Fruit fly (Drosophila melanogaster) whole organism, wandering third instar larva: Measurements from ENCODE around the gene BCL7-like.

Experiments used
- Abd-B ChIP-seq: fragments of >200 bp; optimal IDR thresholded peaks from 2 replicates; lab custom pipeline; 2017; ENCODE audit warnings: missing biosample characterization, missing genetic modification characterization
- CG32264 ChIP-seq: fragments of 200-800 bp; sonication (Bioruptor generic); optimal IDR thresholded peaks from 2 replicates; lab custom pipeline; 2016; ENCODE audit warnings: missing biosample characterization, missing genetic modification characterization
- CG9705 ChIP-seq: fragments of 200-800 bp; sonication (Bioruptor generic); optimal IDR thresholded peaks from 2 replicates; lab custom pipeline; 2018; ENCODE audit warnings: missing biosample characterization, mild to moderate bottlenecking, missing genetic modification characterization
- CrebA ChIP-seq: fragments of 200-800 bp; sonication (Bioruptor generic); optimal IDR thresholded peaks from 2 replicates; lab custom pipeline; 2016; ENCODE audit warnings: missing biosample characterization, mild to moderate bottlenecking, missing genetic modification characterization, borderline replicate concordance
- Dfd ChIP-seq: fragments of >200 bp; optimal IDR thresholded peaks from 2 replicates; lab custom pipeline; 2017; ENCODE audit warnings: missing biosample characterization, missing genetic modification characterization
- Dif ChIP-seq: fragments of 200-275, 200-300 bp; sonication (Bioruptor generic); optimal IDR thresholded peaks from 2 replicates; lab custom pipeline; 2018; ENCODE audit warnings: missing biosample characterization, missing genetic modification characterization; ENCODE audit not compliant: partially characterized antibody
- GATAd ChIP-seq: sonication (Bioruptor generic); optimal IDR thresholded peaks from 2 replicates; lab custom pipeline; 2016; ENCODE audit warnings: missing biosample characterization, missing genetic modification characterization
- Hnf4 ChIP-seq: fragments of 200-800 bp; sonication (Bioruptor generic); optimal IDR thresholded peaks from 2 replicates; lab custom pipeline; 2016; ENCODE audit warnings: missing biosample characterization, mild to moderate bottlenecking, missing genetic modification characterization
- Hr78 ChIP-seq: fragments of >200 bp; optimal IDR thresholded peaks from 2 replicates; lab custom pipeline; 2017; ENCODE audit warnings: missing biosample characterization, missing genetic modification characterization
- Hr83 ChIP-seq: fragments of 200-300 bp; sonication (Bioruptor generic); optimal IDR thresholded peaks from 2 replicates; lab custom pipeline; 2016; ENCODE audit warnings: missing biosample characterization, mild to moderate bottlenecking, missing genetic modification characterization, moderate library complexity; ENCODE audit not compliant: poor library complexity, severe bottlenecking
- Jra ChIP-seq: sonication (Bioruptor generic); optimal IDR thresholded peaks from 2 replicates; lab custom pipeline; 2016; ENCODE audit warnings: missing biosample characterization, missing genetic modification characterization
- Mio ChIP-seq: sonication (Bioruptor generic); optimal IDR thresholded peaks from 2 replicates; lab custom pipeline; 2016; ENCODE audit warnings: missing biosample characterization, missing genetic modification characterization
- Myc ChIP-seq: fragments of >200 bp; optimal IDR thresholded peaks from 2 replicates; lab custom pipeline; 2017
- N ChIP-seq: fragments of >200 bp; optimal IDR thresholded peaks from 2 replicates; lab custom pipeline; 2018; ENCODE audit warnings: missing biosample characterization, missing external identifiers, missing genetic modification characterization
- Rel ChIP-seq, 2 experiments: fragments of 200-800 bp; sonication (Bioruptor generic) in 1 of 2; optimal IDR thresholded peaks; 2 replicates in 1 of 2; 3 replicates in 1 of 2; lab custom pipeline; 2016 to 2019; ENCODE audit warnings: mild to moderate bottlenecking in 2 of 2, missing biosample characterization in 2 of 2, missing genetic modification characterization in 2 of 2, moderate library complexity in 1 of 2
- Sp1 ChIP-seq: fragments of 200-800 bp; sonication (Bioruptor generic); optimal IDR thresholded peaks from 3 replicates; lab custom pipeline; 2019; ENCODE audit warnings: missing biosample characterization, mild to moderate bottlenecking, missing genetic modification characterization, moderate library complexity
- Vsx2 ChIP-seq: fragments of 200-300, 225-300 bp; sonication (Bioruptor generic); optimal IDR thresholded peaks from 2 replicates; lab custom pipeline; 2018; ENCODE audit warnings: missing biosample characterization, missing genetic modification characterization; ENCODE audit not compliant: partially characterized antibody
- br ChIP-seq: fragments of 200-800 bp; sonication (Bioruptor generic); optimal IDR thresholded peaks from 2 replicates; lab custom pipeline; 2016; ENCODE audit warnings: missing biosample characterization, missing genetic modification characterization
- brk ChIP-seq: fragments of 200-800 bp; sonication (Bioruptor generic); optimal IDR thresholded peaks from 2 replicates; lab custom pipeline; 2016; ENCODE audit warnings: missing biosample characterization, mild to moderate bottlenecking, missing genetic modification characterization
- dl ChIP-seq, 2 experiments: fragments of 175-275, 200-275 bp in 1 of 2; fragments of 200-275 bp in 1 of 2; sonication (Bioruptor generic); optimal IDR thresholded peaks; lab custom pipeline; 2018; ENCODE audit warnings: mild to moderate bottlenecking in 2 of 2, missing biosample characterization in 2 of 2, missing genetic modification characterization in 2 of 2, moderate library complexity in 2 of 2; ENCODE audit not compliant: partially characterized antibody in 2 of 2, insufficient read depth in 1 of 2
- dmrt93B ChIP-seq: fragments of 200-800 bp; sonication (Bioruptor generic); optimal IDR thresholded peaks from 2 replicates; lab custom pipeline; 2018; ENCODE audit warnings: missing biosample characterization, mild to moderate bottlenecking, missing genetic modification characterization
- ey ChIP-seq: fragments of 200-800 bp; sonication (Bioruptor generic); optimal IDR thresholded peaks from 2 replicates; lab custom pipeline; 2016; ENCODE audit warnings: missing biosample characterization, missing genetic modification characterization
- foxo ChIP-seq, 2 experiments: fragments of 200-800 bp; sonication (Bioruptor generic); optimal IDR thresholded peaks; 2 replicates in 1 of 2; 3 replicates in 1 of 2; lab custom pipeline; 2016 to 2017; ENCODE audit warnings: missing biosample characterization in 2 of 2, missing genetic modification characterization in 2 of 2
- fru ChIP-seq: fragments of 200-800 bp; sonication (Bioruptor generic); optimal IDR thresholded peaks from 3 replicates; lab custom pipeline; 2016; ENCODE audit warnings: missing biosample characterization, mild to moderate bottlenecking, missing genetic modification characterization
- h ChIP-seq: fragments of 200-800 bp; sonication (Bioruptor generic); optimal IDR thresholded peaks from 3 replicates; lab custom pipeline; 2016; ENCODE audit warnings: missing biosample characterization, mild to moderate bottlenecking, missing genetic modification characterization
- jim ChIP-seq: fragments of 175-275, 200-325 bp; sonication (Bioruptor generic); optimal IDR thresholded peaks from 2 replicates; lab custom pipeline; 2016; ENCODE audit warnings: missing biosample characterization, mild to moderate bottlenecking, missing genetic modification characterization
- lola ChIP-seq: fragments of >200 bp; optimal IDR thresholded peaks from 2 replicates; lab custom pipeline; 2017; ENCODE audit warnings: missing biosample characterization, missing genetic modification characterization
- pan ChIP-seq: fragments of >200 bp; optimal IDR thresholded peaks from 2 replicates; lab custom pipeline; 2017
- psq ChIP-seq: fragments of 200-800 bp; sonication (Bioruptor generic); optimal IDR thresholded peaks from 3 replicates; lab custom pipeline; 2017; ENCODE audit warnings: missing biosample characterization, mild to moderate bottlenecking, missing genetic modification characterization, moderate library complexity
- rgr ChIP-seq: fragments of 200-800 bp; sonication (Bioruptor generic); optimal IDR thresholded peaks from 3 replicates; lab custom pipeline; 2016; ENCODE audit warnings: missing biosample characterization, mild to moderate bottlenecking, missing genetic modification characterization
- sage ChIP-seq: fragments of 200-800 bp; sonication (Bioruptor generic); optimal IDR thresholded peaks from 2 replicates; lab custom pipeline; 2016; ENCODE audit warnings: missing biosample characterization, mild to moderate bottlenecking, missing genetic modification characterization
- tai ChIP-seq: sonication (Bioruptor generic); optimal IDR thresholded peaks from 2 replicates; lab custom pipeline; 2016; ENCODE audit warnings: missing biosample characterization, missing genetic modification characterization
- usp ChIP-seq: fragments of >200 bp; optimal IDR thresholded peaks from 2 replicates; lab custom pipeline; 2017; ENCODE audit warnings: missing biosample characterization, missing genetic modification characterization
- woc ChIP-seq: sonication (Bioruptor generic); optimal IDR thresholded peaks from 2 replicates; lab custom pipeline; 2016; ENCODE audit warnings: missing biosample characterization, mild to moderate bottlenecking, missing genetic modification characterization

Gene BCL7-like

dm6 chrX:9355193-9355995, 1.0 kb upstream of the BCL7-like start:
- TF ChIP-seq br (GFP tag; lab: Kevin White, UChicago) (no peak), CG9705 (GFP tag; lab: Kevin White, UChicago) (no peak), Rel (GFP tag; optimal IDR thresholded peaks at IDR 0.05; lab: Kevin White, UChicago) (no peak), Rel (tag; optimal IDR thresholded peaks at IDR 0.05; lab: Kevin White, UChicago) (no peak), h (GFP tag; lab: Kevin White, UChicago) (no peak), jim (GFP tag; lab: Kevin White, UChicago) (no peak), Hr83 (GFP tag; lab: Kevin White, UChicago) (no peak), brk (GFP tag; lab: Kevin White, UChicago) (peak; percentile 60), usp (GFP tag; lab: Kevin White, UChicago) (no peak), N (GFP tag; lab: Kevin White, UChicago) (no peak), psq (GFP tag; lab: Kevin White, UChicago) (peak; percentile 91), rgr (peak; percentile 60), Myc (lab: Kevin White, UChicago) (no peak), ey (GFP tag; lab: Kevin White, UChicago) (no peak), tai (GFP tag; lab: Kevin White, UChicago) (no peak), Sp1 (GFP tag; lab: Kevin White, UChicago) (no peak), dl (GFP tag; optimal IDR thresholded peaks at IDR 0.05; lab: Kevin White, UChicago; ENCODE audit: insufficient read depth in 1 of 2, partially characterized antibody in 2 of 2) (no peak), lola (GFP tag; lab: Kevin White, UChicago) (no peak), Dfd (GFP tag; lab: Kevin White, UChicago) (no peak), sage (GFP tag; lab: Kevin White, UChicago) (no peak), Jra (GFP tag; lab: Kevin White, UChicago) (no peak), GATAd (GFP tag; lab: Kevin White, UChicago) (no peak), Hnf4 (GFP tag; lab: Kevin White, UChicago) (peak; percentile 43), Dif (GFP tag; lab: Kevin White, UChicago) (no peak), foxo (GFP tag; optimal IDR thresholded peaks at IDR 0.05; lab: Kevin White, UChicago) (peak in 1 of 2 experiments; percentile 28), Abd-B (GFP tag; lab: Kevin White, UChicago) (no peak), woc (GFP tag; lab: Kevin White, UChicago) (no peak), Mio (GFP tag; lab: Kevin White, UChicago) (no peak)

- TF ChIP-seq ey (GFP tag; lab: Kevin White, UChicago) (no peak), usp (GFP tag; lab: Kevin White, UChicago) (no peak), Hnf4 (GFP tag; lab: Kevin White, UChicago) (no peak), Hr78 (GFP tag; lab: Kevin White, UChicago) (no peak), dmrt93B (GFP tag; lab: Kevin White, UChicago) (no peak), Hr83 (GFP tag; lab: Kevin White, UChicago) (no peak), tai (GFP tag; lab: Kevin White, UChicago) (no peak), jim (GFP tag; lab: Kevin White, UChicago) (no peak), brk (GFP tag; lab: Kevin White, UChicago) (no peak), CrebA (GFP tag; lab: Kevin White, UChicago) (no peak), psq (GFP tag; lab: Kevin White, UChicago) (no peak), CG32264 (GFP tag; lab: Kevin White, UChicago) (no peak), pan (lab: Kevin White, UChicago) (no peak)
These were observed 37.9 kb downstream of the BCL7-like start for dm6 chrX:9394358-9394757.

- TF ChIP-seq Vsx2 (no peak), Hr78 (GFP tag; lab: Kevin White, UChicago) (no peak), dmrt93B (GFP tag; lab: Kevin White, UChicago) (no peak), Hr83 (GFP tag; lab: Kevin White, UChicago) (no peak), CG32264 (GFP tag; lab: Kevin White, UChicago) (no peak), fru (GFP tag; lab: Kevin White, UChicago) (no peak), br (GFP tag; lab: Kevin White, UChicago) (no peak), brk (GFP tag; lab: Kevin White, UChicago) (no peak)
These were observed 38.4 kb downstream of the BCL7-like start for dm6 chrX:9394880-9395279.
